Fruit fly (Drosophila melanogaster) whole organism, prepupa: ENCODE data around the gene CG11089.

Experiments
- Blimp-1 ChIP-seq: fragments of 200-800 bp; sonication (Bioruptor generic); optimal IDR thresholded peaks from 3 replicates; lab custom pipeline; 2017; ENCODE audit warnings: missing biosample characterization, missing genetic modification characterization, mild to moderate bottlenecking, moderate library complexity, missing genetic modification reagents
- CG10631 ChIP-seq: fragments of 200-800 bp; sonication (Bioruptor generic); optimal IDR thresholded peaks from 2 replicates; lab custom pipeline; 2016; ENCODE audit warnings: missing biosample characterization, missing genetic modification characterization
- CG10669 ChIP-seq: fragments of 200-800 bp; sonication (Bioruptor generic); optimal IDR thresholded peaks from 3 replicates; lab custom pipeline; 2018; ENCODE audit warnings: missing biosample characterization, mild to moderate bottlenecking, missing genetic modification characterization, moderate library complexity
- CG11902 ChIP-seq: fragments of 200-800 bp; sonication (Bioruptor generic); optimal IDR thresholded peaks from 3 replicates; lab custom pipeline; 2016; ENCODE audit warnings: missing biosample characterization, missing genetic modification characterization
- CG15336 ChIP-seq: fragments of 200-800 bp; sonication (Bioruptor generic); IDR thresholded peaks from 2 replicates; pipeline ENCODE4 v1.3.6; 2022; ENCODE audit warnings: missing biosample characterization, missing genetic modification characterization
- CG3032 ChIP-seq: fragments of 200-800 bp; optimal IDR thresholded peaks from 2 replicates; lab custom pipeline; 2019; ENCODE audit warnings: missing biosample characterization, mild to moderate bottlenecking, missing genetic modification characterization, moderate library complexity
- CG32006 ChIP-seq: fragments of 200-800 bp; sonication (Bioruptor generic); optimal IDR thresholded peaks from 3 replicates; lab custom pipeline; 2017; ENCODE audit warnings: missing biosample characterization, mild to moderate bottlenecking, missing genetic modification characterization
- CG34406 ChIP-seq: fragments of 200-800 bp; sonication (Bioruptor generic); optimal IDR thresholded peaks from 3 replicates; lab custom pipeline; 2016; ENCODE audit warnings: missing biosample characterization, missing genetic modification characterization
- CG4318 ChIP-seq: fragments of 200-800 bp; sonication (Bioruptor generic); optimal IDR thresholded peaks from 3 replicates; lab custom pipeline; 2017; ENCODE audit warnings: missing biosample characterization, mild to moderate bottlenecking, missing genetic modification characterization
- CG6163 ChIP-seq: fragments of 200-800 bp; sonication (Bioruptor generic); IDR thresholded peaks from 3 replicates; pipeline ENCODE4 v1.3.6; 2022; ENCODE audit warnings: missing biosample characterization, missing genetic modification characterization
- CG6792 ChIP-seq: fragments of 200-800 bp; sonication (Bioruptor generic); optimal IDR thresholded peaks from 3 replicates; lab custom pipeline; 2016; ENCODE audit warnings: missing biosample characterization, missing genetic modification characterization
- CG6808 ChIP-seq: fragments of 200-800 bp; sonication (Bioruptor generic); optimal IDR thresholded peaks from 3 replicates; lab custom pipeline; 2017; ENCODE audit warnings: missing biosample characterization, missing genetic modification characterization, mild to moderate bottlenecking, moderate library complexity, missing genetic modification reagents
- CG7368 ChIP-seq: fragments of 200-800 bp; sonication (Bioruptor generic); optimal IDR thresholded peaks from 3 replicates; lab custom pipeline; 2016; ENCODE audit warnings: missing biosample characterization, missing genetic modification characterization
- CG8119 ChIP-seq: fragments of 200-800 bp; sonication (Bioruptor generic); IDR thresholded peaks from 3 replicates; pipeline ENCODE4 v1.3.6; 2022; ENCODE audit warnings: missing biosample characterization, missing genetic modification characterization
- CG8632 ChIP-seq: fragments of 200-800 bp; sonication (Bioruptor generic); optimal IDR thresholded peaks from 3 replicates; lab custom pipeline; 2016; ENCODE audit warnings: missing biosample characterization, missing genetic modification characterization
- CG9139 ChIP-seq: fragments of 200-800 bp; sonication (Bioruptor generic); optimal IDR thresholded peaks from 3 replicates; lab custom pipeline; 2017; ENCODE audit warnings: missing biosample characterization, mild to moderate bottlenecking, missing genetic modification characterization
- Eip75B ChIP-seq: fragments of 200-800 bp; sonication (Bioruptor generic); optimal IDR thresholded peaks from 3 replicates; lab custom pipeline; 2016; ENCODE audit warnings: missing biosample characterization, missing genetic modification characterization
- Eip93F ChIP-seq: fragments of 200-800 bp; sonication (Bioruptor generic); optimal IDR thresholded peaks from 2 replicates; lab custom pipeline; 2016; ENCODE audit warnings: missing biosample characterization, mild to moderate bottlenecking, missing genetic modification characterization
- Ets21C ChIP-seq: fragments of 200-800 bp; sonication (Bioruptor generic); optimal IDR thresholded peaks from 3 replicates; lab custom pipeline; 2016; ENCODE audit warnings: missing biosample characterization, missing genetic modification characterization
- Ets96B ChIP-seq: fragments of 200-800 bp; optimal IDR thresholded peaks from 2 replicates; lab custom pipeline; 2019; ENCODE audit warnings: missing biosample characterization, mild to moderate bottlenecking, missing genetic modification characterization, moderate library complexity
- Hr38 ChIP-seq: sonication (Bioruptor generic); optimal IDR thresholded peaks from 2 replicates; lab custom pipeline; 2016; ENCODE audit warnings: missing biosample characterization, missing genetic modification characterization
- Hr39 ChIP-seq: fragments of 200-800 bp; sonication (Bioruptor generic); optimal IDR thresholded peaks from 2 replicates; lab custom pipeline; 2016; ENCODE audit warnings: missing biosample characterization, missing genetic modification characterization
- Lpt ChIP-seq: fragments of 200-800 bp; sonication (Bioruptor generic); optimal IDR thresholded peaks from 3 replicates; lab custom pipeline; 2016; ENCODE audit warnings: missing biosample characterization, missing genetic modification characterization
- OdsH ChIP-seq: fragments of 200-800 bp; sonication (Bioruptor generic); optimal IDR thresholded peaks from 3 replicates; lab custom pipeline; 2016; ENCODE audit warnings: missing biosample characterization, missing genetic modification characterization
- Smox ChIP-seq: fragments of 200-800 bp; sonication (Bioruptor generic); optimal IDR thresholded peaks from 3 replicates; lab custom pipeline; 2016; ENCODE audit warnings: missing biosample characterization, missing genetic modification characterization
- Sox102F ChIP-seq: fragments of 200-800 bp; sonication (Bioruptor generic); optimal IDR thresholded peaks from 2 replicates; lab custom pipeline; 2016; ENCODE audit warnings: missing biosample characterization, mild to moderate bottlenecking, missing genetic modification characterization
- acj6 ChIP-seq: fragments of 200-800 bp; sonication (Bioruptor generic); optimal IDR thresholded peaks from 3 replicates; lab custom pipeline; 2016; ENCODE audit warnings: missing biosample characterization, missing genetic modification characterization
- dac ChIP-seq: fragments of 200-800 bp; sonication (Bioruptor generic); optimal IDR thresholded peaks from 2 replicates; lab custom pipeline; 2017; ENCODE audit warnings: missing biosample characterization, mild to moderate bottlenecking, missing genetic modification characterization
- fd59A ChIP-seq: fragments of 200-800 bp; sonication (Bioruptor generic); optimal IDR thresholded peaks from 2 replicates; lab custom pipeline; 2017; ENCODE audit warnings: missing biosample characterization, mild to moderate bottlenecking, missing genetic modification characterization, missing genetic modification reagents
- fd85E ChIP-seq: fragments of 200-800 bp; sonication (Bioruptor generic); optimal IDR thresholded peaks from 3 replicates; lab custom pipeline; 2016; ENCODE audit warnings: missing biosample characterization, missing genetic modification characterization
- lz ChIP-seq: fragments of 200-800 bp; sonication (Bioruptor generic); optimal IDR thresholded peaks from 3 replicates; lab custom pipeline; 2016; ENCODE audit warnings: missing biosample characterization, missing genetic modification characterization
- pdm3 ChIP-seq: fragments of 200-800 bp; sonication (Bioruptor generic); optimal IDR thresholded peaks from 3 replicates; lab custom pipeline; 2016; ENCODE audit warnings: missing biosample characterization, missing genetic modification characterization
- spab ChIP-seq: fragments of 200-800 bp; sonication (Bioruptor generic); optimal IDR thresholded peaks from 2 replicates; lab custom pipeline; 2017; ENCODE audit warnings: missing biosample characterization, mild to moderate bottlenecking, missing genetic modification characterization, missing genetic modification reagents
- vri ChIP-seq: fragments of 200-800 bp; sonication (Bioruptor generic); optimal IDR thresholded peaks from 3 replicates; lab custom pipeline; 2016; ENCODE audit warnings: missing biosample characterization, mild to moderate bottlenecking, missing genetic modification characterization

The CG11089 gene

dm6 chr3R:24841063-24841462 lies 35.8 kb upstream of the CG11089 start, which contains the start of gene CG33658:
TSS of gene CG33658 (minus strand) at chr3R:24841163.
- TF ChIP-seq OdsH (GFP tag; lab: Kevin White, UChicago): no peak
- TF ChIP-seq fd59A (GFP tag; lab: Kevin White, UChicago): no peak
- TF ChIP-seq Sox102F (GFP tag; lab: Kevin White, UChicago): no peak
- no peak for TF ChIP-seq CG8119
- TF ChIP-seq CG15336: no peak
- TF ChIP-seq Blimp-1 (GFP tag; lab: Kevin White, UChicago): no peak
- no peak for TF ChIP-seq CG6163 (GFP tag; lab: Robert Waterston, UW)
- TF ChIP-seq CG11902 (GFP tag; lab: Kevin White, UChicago): no peak
- no peak for TF ChIP-seq CG10631
- no peak for TF ChIP-seq acj6
- TF ChIP-seq spab (GFP tag; lab: Kevin White, UChicago): no peak
- TF ChIP-seq Eip93F (GFP tag; lab: Kevin White, UChicago): no peak
- no peak for TF ChIP-seq fd85E (GFP tag; lab: Kevin White, UChicago)
- TF ChIP-seq Hr39 (GFP tag; lab: Kevin White, UChicago): no peak

DNA sequence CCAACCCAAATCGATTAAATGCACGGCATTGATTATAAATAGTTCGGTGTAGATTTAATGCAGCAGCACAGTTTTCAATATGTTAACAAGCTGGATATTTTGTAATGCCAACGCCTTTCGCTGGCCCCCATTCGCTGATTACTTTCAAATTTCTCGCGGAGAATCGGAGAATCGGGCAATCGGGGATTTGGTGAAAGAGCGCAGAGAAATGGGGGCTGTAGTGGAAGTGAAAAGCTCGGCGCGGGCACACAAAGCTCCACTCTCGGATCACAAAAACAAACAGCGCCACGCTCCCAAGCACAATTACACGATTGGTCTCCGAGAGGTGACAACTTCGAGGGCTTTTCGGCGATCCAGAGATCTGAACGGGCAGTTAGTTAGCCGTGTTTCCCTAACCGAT lies 35.2 kb upstream of the CG11089 start, which contains the start of gene Esp:
Gene Esp, plus strand, starts transcription at position 301 of the 400 bp plus-strand sequence.
- TF ChIP-seq CG10669 (GFP tag; lab: Kevin White, UChicago) (no peak), Eip75B (GFP tag; lab: Kevin White, UChicago) (no peak), Hr38 (GFP tag; lab: Kevin White, UChicago) (no peak), CG10631 (no peak), dac (GFP tag; lab: Kevin White, UChicago) (no peak)

DNA sequence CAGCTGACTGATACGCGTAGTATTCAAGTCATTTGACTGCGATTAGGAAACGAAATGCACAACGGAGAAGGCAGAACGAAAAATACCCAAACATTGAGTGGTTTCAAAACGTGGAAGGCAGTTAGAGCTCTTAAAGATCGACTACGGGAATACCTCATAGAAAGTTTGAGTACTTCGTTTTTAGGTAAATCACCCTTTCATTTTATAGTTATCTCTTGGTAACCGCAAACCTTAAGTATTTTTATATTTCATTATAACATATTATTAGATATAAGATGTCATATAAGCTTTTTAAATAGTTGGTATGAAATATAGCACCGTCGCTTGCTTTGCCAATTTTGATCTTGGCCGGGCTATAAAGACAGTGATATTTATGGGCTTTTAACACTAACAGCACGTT lies 31.7 kb upstream of the CG11089 start:
- no peak for TF ChIP-seq CG32006 (GFP tag; lab: Kevin White, UChicago)
- TF ChIP-seq CG10631: no peak
- TF ChIP-seq CG6808 (GFP tag; lab: Kevin White, UChicago): no peak
- no peak for TF ChIP-seq vri (GFP tag; lab: Kevin White, UChicago)
- no peak for TF ChIP-seq Smox (GFP tag; lab: Kevin White, UChicago)
- no peak for TF ChIP-seq spab (GFP tag; lab: Kevin White, UChicago)
- no peak for TF ChIP-seq CG3032 (tag; lab: Kevin White, UChicago)
- TF ChIP-seq Hr38 (GFP tag; lab: Kevin White, UChicago): no peak
- TF ChIP-seq Eip75B (GFP tag; lab: Kevin White, UChicago): no peak
- no peak for TF ChIP-seq CG4318 (GFP tag; lab: Kevin White, UChicago)
- TF ChIP-seq Lpt (GFP tag; lab: Kevin White, UChicago): no peak
- TF ChIP-seq CG6792 (GFP tag; lab: Kevin White, UChicago): no peak
- TF ChIP-seq Ets21C (GFP tag; lab: Kevin White, UChicago): no peak
- TF ChIP-seq CG15336: no peak
- TF ChIP-seq Ets96B (tag; lab: Kevin White, UChicago): no peak
- no peak for TF ChIP-seq lz (GFP tag; lab: Kevin White, UChicago)
- no peak for TF ChIP-seq CG9139 (GFP tag; lab: Kevin White, UChicago)

DNA sequence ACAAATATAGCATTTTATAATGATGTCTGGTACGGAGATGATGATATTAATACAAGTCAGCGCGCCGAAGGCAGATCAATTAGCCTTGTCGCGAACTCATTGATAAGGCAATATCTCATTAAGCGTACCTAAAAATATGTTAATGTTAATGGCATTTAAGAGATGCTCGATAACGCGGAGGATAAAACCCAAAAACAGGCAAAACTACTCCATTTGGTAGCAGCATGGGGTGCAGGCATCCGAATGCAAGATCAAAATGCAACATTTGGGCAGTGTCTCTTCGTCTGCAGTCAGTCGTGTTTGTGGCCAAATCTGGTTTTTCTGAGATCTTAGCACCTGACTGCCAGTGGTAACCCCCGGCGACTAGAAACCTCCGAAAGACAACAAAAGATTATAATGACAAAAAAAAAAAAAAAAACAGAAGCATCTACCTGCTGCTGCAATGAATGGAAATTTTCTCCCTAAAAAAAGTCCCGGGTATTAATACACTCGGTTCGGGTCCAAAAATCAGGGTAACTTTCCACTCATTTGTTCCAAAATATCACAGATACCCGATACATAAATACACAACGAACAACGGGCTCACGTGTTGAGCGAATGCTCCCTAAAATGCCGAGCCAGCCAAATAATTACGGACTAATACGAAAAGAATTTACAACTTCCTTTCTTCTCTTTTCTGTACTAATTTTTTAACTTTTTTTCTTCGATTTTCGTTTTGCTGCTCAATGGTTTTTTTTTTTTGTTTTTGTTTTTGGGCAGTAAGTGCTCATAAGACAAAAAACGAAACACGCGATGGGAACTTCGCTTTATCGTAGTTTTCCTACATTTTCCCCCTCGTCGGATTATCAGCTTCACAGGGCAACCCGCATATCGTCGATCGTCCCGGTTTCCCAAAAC lies 30.6 kb upstream of the CG11089 start:
- TF ChIP-seq CG7368 (GFP tag; lab: Kevin White, UChicago) (no peak), pdm3 (GFP tag; lab: Kevin White, UChicago) (no peak), CG34406 (GFP tag; lab: Kevin White, UChicago) (no peak), CG8632 (GFP tag; lab: Kevin White, UChicago) (no peak), Lpt (GFP tag; lab: Kevin White, UChicago) (no peak), Hr39 (GFP tag; lab: Kevin White, UChicago) (no peak)
